Worm (Caenorhabditis elegans) whole organism, early embryonic: ENCODE data around the gene F21G4.5.

Experiments
- B0310.2 ChIP-seq: sonication (generic microtip); optimal IDR thresholded peaks from 2 replicates; lab custom pipeline; 2016; ENCODE audit warnings: mild to moderate bottlenecking, missing genetic modification characterization, missing compliant biosample characterization
- F13C5.2 ChIP-seq: sonication (generic microtip); optimal IDR thresholded peaks from 2 replicates; lab custom pipeline; 2017; ENCODE audit warnings: mild to moderate bottlenecking, missing genetic modification characterization, inconsistent platforms, missing compliant biosample characterization
- aly-1 ChIP-seq: sonication (generic microtip); optimal IDR thresholded peaks from 2 replicates; lab custom pipeline; 2016; ENCODE audit warnings: missing genetic modification characterization, missing compliant biosample characterization
- ama-1 ChIP-seq: fragments of 150-350 bp; optimal IDR thresholded peaks from 2 replicates; lab custom pipeline; 2014
- ceh-13 ChIP-seq: fragments of 200-800 bp; sonication (Bioruptor generic); optimal IDR thresholded peaks from 2 replicates; lab custom pipeline; 2018; ENCODE audit warnings: mild to moderate bottlenecking, missing genetic modification characterization, missing compliant biosample characterization
- ceh-36 ChIP-seq: sonication (generic microtip); optimal IDR thresholded peaks from 2 replicates; lab custom pipeline; 2016; ENCODE audit warnings: missing genetic modification characterization, inconsistent platforms, missing compliant biosample characterization
- ets-7 ChIP-seq: sonication (generic microtip); optimal IDR thresholded peaks from 2 replicates; lab custom pipeline; 2016; ENCODE audit warnings: missing genotype, missing genetic modification characterization, missing compliant biosample characterization
- flt-1 ChIP-seq: fragments of 200-800 bp; sonication (Bioruptor generic); IDR thresholded peaks from 2 replicates; pipeline ENCODE4 v1.3.6; 2022; ENCODE audit warnings: missing genetic modification characterization, missing compliant biosample characterization
- hmbx-1 ChIP-seq: sonication (generic microtip); optimal IDR thresholded peaks from 2 replicates; lab custom pipeline; 2016; ENCODE audit warnings: mild to moderate bottlenecking, missing genetic modification characterization, missing compliant biosample characterization
- hmg-4 ChIP-seq: fragments of 200-800 bp; sonication (Bioruptor generic); optimal IDR thresholded peaks from 2 replicates; lab custom pipeline; 2018; ENCODE audit warnings: mild to moderate bottlenecking, missing genetic modification characterization, missing compliant biosample characterization
- hnd-1 ChIP-seq: sonication (generic microtip); optimal IDR thresholded peaks from 2 replicates; lab custom pipeline; 2016; ENCODE audit warnings: missing genetic modification characterization, missing compliant biosample characterization
- scrt-1 ChIP-seq: fragments of 200-800 bp; sonication (Bioruptor generic); IDR thresholded peaks from 2 replicates; pipeline ENCODE4 v1.3.6; 2022; ENCODE audit warnings: missing genetic modification characterization, missing compliant biosample characterization
- tbx-37 ChIP-seq: fragments of 200-800 bp; sonication (Bioruptor generic); conservative IDR thresholded peaks from 2 replicates; pipeline ENCODE4 v1.3.6; 2022; ENCODE audit warnings: missing genetic modification reagents, missing genetic modification characterization, missing compliant biosample characterization
- tra-4 ChIP-seq: sonication (generic microtip); optimal IDR thresholded peaks from 2 replicates; lab custom pipeline; 2017; ENCODE audit warnings: missing genetic modification characterization, missing compliant biosample characterization

ce11 chrX:9927993-9928392 is 22.1 kb downstream of the F21G4.5 start:
- TF ChIP-seq ama-1 (lab: Kevin White, UChicago) (no peak), flt-1 (GFP tag; lab: Robert Waterston, UW) (no peak), tbx-37 (no peak), hmg-4 (GFP tag; lab: Kevin White, UChicago) (no peak), hnd-1 (tag; lab: Kevin White, UChicago) (no peak), aly-1 (tag; lab: Kevin White, UChicago) (no peak), F13C5.2 (tag; lab: Kevin White, UChicago) (no peak), scrt-1 (GFP tag; lab: Robert Waterston, UW) (no peak), hmbx-1 (tag; lab: Kevin White, UChicago) (no peak), ets-7 (tag; lab: Kevin White, UChicago) (no peak), ceh-36 (tag; lab: Kevin White, UChicago) (no peak), B0310.2 (tag; lab: Kevin White, UChicago) (no peak), ceh-13 (GFP tag; lab: Kevin White, UChicago) (no peak), tra-4 (tag; lab: Kevin White, UChicago) (no peak)
